Fruit fly (Drosophila melanogaster): ENCODE measurements around the gene CG13992.
A peak's percentile ranks its signal among the peaks of the same experiment; 100 is the strongest.

CG13992 gene

DNA sequence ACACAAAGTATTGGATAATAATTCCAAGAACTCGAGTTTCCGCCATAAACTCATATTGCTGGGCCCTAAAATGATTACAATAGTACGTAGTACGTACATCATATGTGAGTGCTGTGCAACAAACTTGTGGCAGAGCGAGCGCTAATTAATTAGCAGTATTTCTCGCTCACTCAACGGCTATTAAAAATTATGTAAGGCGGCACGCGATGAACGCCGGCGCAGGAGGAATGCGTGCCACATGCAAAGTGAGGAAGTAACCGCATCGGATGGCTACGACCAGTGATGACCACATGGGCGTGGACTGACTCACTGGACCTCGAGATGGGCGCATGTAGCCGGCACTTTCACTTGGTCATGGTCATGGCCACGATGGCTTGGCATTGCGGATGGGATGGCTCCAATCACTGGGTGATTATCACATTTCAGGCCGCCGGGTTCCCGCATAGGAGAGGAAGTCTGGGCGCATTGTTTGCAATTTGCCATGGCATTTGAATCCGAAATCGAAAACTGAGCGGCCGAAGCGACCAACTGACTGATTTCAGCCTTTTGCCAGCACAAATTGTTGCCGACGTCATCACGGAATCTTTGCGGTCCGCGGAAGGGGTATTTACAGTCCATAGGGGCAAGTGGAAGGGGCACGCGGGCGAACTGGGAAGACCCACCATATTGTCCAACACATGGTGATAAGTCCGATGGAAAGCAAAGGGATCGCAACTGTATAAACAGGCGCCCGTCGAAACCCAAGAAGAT, 6.2 kb downstream of the CG13992 start (continued):
- TF ChIP-seq Blimp-1 (GFP tag; optimal IDR thresholded peaks at IDR 0.05) (peak; percentile 87), Mad (GFP tag; optimal IDR thresholded peaks at IDR 0.05) (no peak), z (GFP tag; IDR thresholded peaks at IDR 0.05) (0 out of 3 replicates have a peak, but pooled peaks have one; percentile 7), bbx (GFP tag; IDR thresholded peaks at IDR 0.05; ENCODE audit: partially characterized antibody) (peak; percentile 30; the same call in 1 of the 2 replicates)

DNA sequence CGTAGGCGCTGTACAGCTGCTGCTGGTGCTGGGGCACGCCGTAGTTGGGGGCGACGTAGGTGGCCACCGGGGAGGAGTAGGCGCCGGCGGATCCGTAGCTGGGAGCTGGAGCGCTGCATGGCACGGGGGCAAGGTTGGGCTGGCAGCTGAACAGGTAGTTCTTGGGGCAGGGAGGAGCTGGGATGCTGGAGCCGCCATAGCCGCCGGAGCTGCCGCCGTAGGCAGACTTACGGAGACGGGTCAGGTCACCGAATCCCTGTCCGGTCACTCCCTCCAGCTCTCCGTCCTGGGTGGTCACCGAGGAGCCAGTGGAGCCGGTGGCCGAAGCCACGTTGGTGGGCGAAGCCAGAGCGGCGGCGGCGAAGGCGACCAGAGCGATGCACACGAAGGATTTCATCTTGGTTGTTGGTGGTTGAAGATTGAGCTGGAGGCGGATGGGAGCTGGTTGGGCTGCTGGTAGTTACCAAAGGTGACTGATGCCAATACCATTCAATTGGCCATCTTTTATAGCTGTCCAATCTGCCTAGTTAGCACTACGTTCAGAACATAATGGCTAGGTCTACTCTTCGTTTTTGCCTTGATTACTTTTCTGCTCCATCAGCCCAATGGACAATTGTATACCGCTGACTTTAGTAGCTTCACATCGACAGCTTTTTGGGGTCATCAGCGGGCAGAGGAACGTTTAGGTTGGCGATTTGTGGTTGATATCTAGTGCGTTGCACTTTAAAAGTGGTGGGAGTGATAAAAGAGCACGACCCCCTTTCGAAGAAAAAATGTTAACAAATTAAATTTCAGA, 7.5 kb downstream of the CG13992 start, which contains the start of gene Vm26Aa:
Gene Vm26Aa, minus strand, starts transcription at position 478 of the 796 bp plus-strand sequence.
- TF ChIP-seq Med (GFP tag) = peak; percentile 61
- no peak for TF ChIP-seq B-H2 (GFP tag; optimal IDR thresholded peaks at IDR 0.05)
- TF ChIP-seq ssp (GFP tag; IDR thresholded peaks at IDR 0.05) = peak; percentile 15; the same call in 1 of the 2 replicates
- 0 out of 2 replicates have a peak, but pooled peaks have one; percentile 9 for TF ChIP-seq CG6689 (GFP tag; IDR thresholded peaks at IDR 0.05)
- no peak for TF ChIP-seq Bteb2 (GFP tag; optimal IDR thresholded peaks at IDR 0.05)
- TF ChIP-seq Gsc (GFP tag; IDR thresholded peaks at IDR 0.05) = 0 out of 2 replicates have a peak, but pooled peaks have one; percentile 13
- peak; percentile 32 for TF ChIP-seq sens (GFP tag)
- 0 out of 3 replicates have a peak, but pooled peaks have one; percentile 53 for TF ChIP-seq CG11093 (GFP tag; IDR thresholded peaks at IDR 0.05)
- TF ChIP-seq Hr39 (optimal IDR thresholded peaks at IDR 0.05) = peak; percentile 43
- no peak for TF ChIP-seq CG10543 (GFP tag; optimal IDR thresholded peaks at IDR 0.05)

- TF ChIP-seq CG9215 (GFP tag; IDR thresholded peaks at IDR 0.05) (no peak), nerfin-2 (GFP tag; IDR thresholded peaks at IDR 0.05; ENCODE audit: partially characterized antibody) (0 out of 2 replicates have a peak, but pooled peaks have one; percentile 30)
These were observed 8.9 kb downstream of the CG13992 start, which contains the start of gene Vm26Ac for dm6 chr2L:5958581-5959177. Gene Vm26Ac (minus strand): TSS chr2L:5958631.

dm6 chr2L:5956706-5957105, 10.8 kb downstream of the CG13992 start, which contains the start of the genes CG13998 and Vm26Ab:
Gene CG13998 (minus strand): TSS chr2L:5956819.
Gene Vm26Ab (plus strand): TSS chr2L:5957004.
- TF ChIP-seq CG13624 (GFP tag; optimal IDR thresholded peaks at IDR 0.05) = no peak
- no peak for TF ChIP-seq CG6654 (GFP tag; optimal IDR thresholded peaks at IDR 0.05)
- no peak for TF ChIP-seq kay (GFP tag; optimal IDR thresholded peaks at IDR 0.05)
- TF ChIP-seq NC2β (GFP tag; optimal IDR thresholded peaks at IDR 0.05) = no peak
- 0 out of 3 replicates have a peak, but pooled peaks have one; percentile 9 for TF ChIP-seq Mrtf (GFP tag; IDR thresholded peaks at IDR 0.05)
- no peak for TF ChIP-seq h (optimal IDR thresholded peaks at IDR 0.05)
- no peak for TF ChIP-seq CG31388 (GFP tag; optimal IDR thresholded peaks at IDR 0.05)
- no peak for TF ChIP-seq Optix (GFP tag; IDR thresholded peaks at IDR 0.05)
- peak; percentile 26 for TF ChIP-seq Med (GFP tag)
- no peak for TF ChIP-seq ham (GFP tag; IDR thresholded peaks at IDR 0.05)
- no peak for TF ChIP-seq scrt (GFP tag; optimal IDR thresholded peaks at IDR 0.05)
- no peak for TF ChIP-seq Xbp1 (GFP tag; optimal IDR thresholded peaks at IDR 0.05)
- no peak for TF ChIP-seq CG31224 (GFP tag; IDR thresholded peaks at IDR 0.05)
- TF ChIP-seq Usf (GFP tag; optimal IDR thresholded peaks at IDR 0.05) = no peak
- no peak for TF ChIP-seq CG34224 (GFP tag; IDR thresholded peaks at IDR 0.05; ENCODE audit: partially characterized antibody)
- TF ChIP-seq insv (GFP tag; optimal IDR thresholded peaks at IDR 0.05) = no peak
